1 fruit fly cellular context compared by ENCODE assay signal in genomic region chr2L:8694250-8694704, dm6.
TF ChIP-seq lines count a peak whose summit lies in the region.

No protein-coding gene starts in this region.

TF ChIP-seq in whole organism, embryonic, 481 proteins besides CTCF, POLR2A, EP300 and RAD21 (continued from another document and continues in another):
- TF ChIP-seq fd96Cb (tag; optimal IDR thresholded peaks at IDR 0.05; lab: Kevin White, UChicago) (no peak), bsh (GFP tag; optimal IDR thresholded peaks at IDR 0.05; lab: Kevin White, UChicago) (peak in 1 of 2 experiments; percentile 17), CG13894 (tag; optimal IDR thresholded peaks at IDR 0.05; lab: Kevin White, UChicago) (peak; percentile 91), stc (GFP tag; IDR thresholded peaks at IDR 0.05; lab: Robert Waterston, UW) (no peak), ase (GFP tag; IDR thresholded peaks at IDR 0.05; lab: Robert Waterston, UW) (no peak), cg (GFP tag; optimal IDR thresholded peaks at IDR 0.05; lab: Kevin White, UChicago) (peak; percentile 24), wdn (GFP tag; IDR thresholded peaks at IDR 0.05; lab: Robert Waterston, UW) (0 out of 2 replicates have a peak, but pooled peaks have one; percentile 23), gcm (GFP tag; optimal IDR thresholded peaks at IDR 0.05; lab: Kevin White, UChicago) (peak; percentile 19), CG13296 (GFP tag; optimal IDR thresholded peaks at IDR 0.05; lab: Kevin White, UChicago) (peak; percentile 58), CG14667 (GFP tag; IDR thresholded peaks at IDR 0.05; lab: Robert Waterston, UW) (no peak), CG17912 (GFP tag; optimal IDR thresholded peaks at IDR 0.05; lab: Kevin White, UChicago) (peak; percentile 13), ssp (GFP tag; IDR thresholded peaks at IDR 0.05; lab: Robert Waterston, UW) (no peak), CG15696 (tag; optimal IDR thresholded peaks at IDR 0.05; lab: Kevin White, UChicago) (no peak), Mrtf (GFP tag; IDR thresholded peaks at IDR 0.05; lab: Robert Waterston, UW) (no peak), ci (GFP tag; IDR thresholded peaks at IDR 0.05; lab: Robert Waterston, UW) (peak; percentile 66; the same call in 2 of the 3 replicates), sug (tag; optimal IDR thresholded peaks at IDR 0.05; lab: Kevin White, UChicago) (peak; percentile 97), CG10147 (GFP tag; optimal IDR thresholded peaks at IDR 0.05; lab: Kevin White, UChicago) (no peak), Adf1 (GFP tag; IDR thresholded peaks at IDR 0.05; lab: Robert Waterston, UW) (peak; percentile 81), CG3065 (GFP tag; optimal IDR thresholded peaks at IDR 0.05; lab: Kevin White, UChicago) (no peak), ap (GFP tag; IDR thresholded peaks at IDR 0.05; lab: Robert Waterston, UW) (no peak), lov (optimal IDR thresholded peaks at IDR 0.05; lab: Kevin White, UChicago) (no peak), lov (GFP tag; IDR thresholded peaks at IDR 0.05; lab: Robert Waterston, UW) (no peak), CG11695 (GFP tag; IDR thresholded peaks at IDR 0.05; lab: Robert Waterston, UW) (no peak), CG6689 (GFP tag; IDR thresholded peaks at IDR 0.05; lab: Robert Waterston, UW) (no peak), CG10431 (GFP tag; optimal IDR thresholded peaks at IDR 0.05; lab: Kevin White, UChicago) (no peak), CG7839 (tag; optimal IDR thresholded peaks at IDR 0.05; lab: Kevin White, UChicago) (peak; percentile 7), Stat92E (GFP tag; optimal IDR thresholded peaks at IDR 0.05; lab: Kevin White, UChicago) (peak in 1 of 3 experiments; percentile 6), unpg (GFP tag; optimal IDR thresholded peaks at IDR 0.05; lab: Kevin White, UChicago) (peak; percentile 29), CG18599 (GFP tag; optimal IDR thresholded peaks at IDR 0.05; lab: Kevin White, UChicago) (peak; percentile 45), BEAF-32 (GFP tag; optimal IDR thresholded peaks at IDR 0.05; lab: Kevin White, UChicago) (no peak), onecut (GFP tag; IDR thresholded peaks at IDR 0.05; lab: Robert Waterston, UW) (no peak), hbn (GFP tag; IDR thresholded peaks at IDR 0.05; lab: Robert Waterston, UW; ENCODE audit: partially characterized antibody) (no peak), esg (GFP tag; conservative IDR thresholded peaks at IDR 0.05; lab: Robert Waterston, UW) (no peak), CG2129 (GFP tag; IDR thresholded peaks at IDR 0.05; lab: Robert Waterston, UW; ENCODE audit: partially characterized antibody) (no peak), Ravus (GFP tag; IDR thresholded peaks at IDR 0.05; lab: Robert Waterston, UW) (no peak), ewg (GFP tag; optimal IDR thresholded peaks at IDR 0.05; lab: Kevin White, UChicago) (no peak), CG10959 (GFP tag; IDR thresholded peaks at IDR 0.05; lab: Robert Waterston, UW) (no peak), CG10565 (GFP tag; optimal IDR thresholded peaks at IDR 0.05; lab: Kevin White, UChicago) (no peak), CG14860 (GFP tag; IDR thresholded peaks at IDR 0.05; lab: Robert Waterston, UW; ENCODE audit: partially characterized antibody) (no peak), CG14050 (GFP tag; IDR thresholded peaks at IDR 0.05; lab: Robert Waterston, UW) (no peak), ERR (GFP tag; optimal IDR thresholded peaks at IDR 0.05; lab: Kevin White, UChicago) (no peak), CG10979 (tag; optimal IDR thresholded peaks at IDR 0.05; lab: Kevin White, UChicago) (no peak), CG12299 (tag; optimal IDR thresholded peaks at IDR 0.05; lab: Kevin White, UChicago) (no peak), trh (GFP tag; optimal IDR thresholded peaks at IDR 0.05; lab: Kevin White, UChicago) (no peak), tup (GFP tag; optimal IDR thresholded peaks at IDR 0.05; lab: Kevin White, UChicago) (no peak), vfl (GFP tag; optimal IDR thresholded peaks at IDR 0.05; lab: Kevin White, UChicago) (no peak), Elba2 (GFP tag; optimal IDR thresholded peaks at IDR 0.05; lab: Kevin White, UChicago) (no peak), Deaf1 (tag; optimal IDR thresholded peaks at IDR 0.05; lab: Kevin White, UChicago) (peak; percentile 80), sd (tag; optimal IDR thresholded peaks at IDR 0.05; lab: Kevin White, UChicago) (peak; percentile 29), CG8388 (GFP tag; optimal IDR thresholded peaks at IDR 0.05; lab: Kevin White, UChicago) (no peak), ken (GFP tag; IDR thresholded peaks at IDR 0.05; lab: Robert Waterston, UW) (no peak), CG1792 (GFP tag; optimal IDR thresholded peaks at IDR 0.05; lab: Kevin White, UChicago) (no peak), CG9817 (tag; optimal IDR thresholded peaks at IDR 0.05; lab: Kevin White, UChicago) (peak; percentile 22), CG31441 (GFP tag; IDR thresholded peaks at IDR 0.05; lab: Robert Waterston, UW) (no peak), CG13424 (tag; optimal IDR thresholded peaks at IDR 0.05; lab: Kevin White, UChicago) (peak; percentile 2), gro (GFP tag; optimal IDR thresholded peaks at IDR 0.05; lab: Kevin White, UChicago) (peak; percentile 70), Hand (GFP tag; optimal IDR thresholded peaks at IDR 0.05; lab: Kevin White, UChicago) (peak; percentile 16), CG17186 (GFP tag; optimal IDR thresholded peaks at IDR 0.05; lab: Kevin White, UChicago) (no peak), CG7372 (GFP tag; IDR thresholded peaks at IDR 0.05; lab: Robert Waterston, UW) (peak; percentile 63; the same call in 1 of the 2 replicates), CG34376 (GFP tag; optimal IDR thresholded peaks at IDR 0.05; lab: Kevin White, UChicago) (peak; percentile 95), yki (optimal IDR thresholded peaks at IDR 0.05; lab: Kevin White, UChicago) (no peak), Dp (GFP tag; optimal IDR thresholded peaks at IDR 0.05; lab: Kevin White, UChicago) (no peak), HHEX (GFP tag; optimal IDR thresholded peaks at IDR 0.05; lab: Kevin White, UChicago) (peak; percentile 7), CG14441 (GFP tag; IDR thresholded peaks at IDR 0.05; lab: Robert Waterston, UW) (0 out of 2 replicates have a peak, but pooled peaks have one; percentile 14), CG32772 (GFP tag; IDR thresholded peaks at IDR 0.05; lab: Robert Waterston, UW) (0 out of 2 replicates have a peak, but pooled peaks have one; percentile 13), CG3407 (GFP tag; optimal IDR thresholded peaks at IDR 0.05; lab: Kevin White, UChicago) (no peak), sob (GFP tag; IDR thresholded peaks at IDR 0.05; lab: Robert Waterston, UW) (peak; percentile 37; the same call in 1 of the 2 replicates), Oli (tag; optimal IDR thresholded peaks at IDR 0.05; lab: Kevin White, UChicago) (no peak), GATAe (GFP tag; conservative IDR thresholded peaks at IDR 0.05; lab: Robert Waterston, UW) (peak; percentile 43), sens-2 (GFP tag; IDR thresholded peaks at IDR 0.05; lab: Robert Waterston, UW) (no peak), repo (GFP tag; optimal IDR thresholded peaks at IDR 0.05; lab: Kevin White, UChicago) (no peak), p53 (GFP tag; optimal IDR thresholded peaks at IDR 0.05; lab: Kevin White, UChicago) (no peak), CG4707 (GFP tag; optimal IDR thresholded peaks at IDR 0.05; lab: Kevin White, UChicago) (peak; percentile 9), CG11723 (GFP tag; optimal IDR thresholded peaks at IDR 0.05; lab: Kevin White, UChicago) (no peak), tap (tag; optimal IDR thresholded peaks at IDR 0.05; lab: Kevin White, UChicago) (peak; percentile 48), gt (GFP tag; IDR thresholded peaks at IDR 0.05; lab: Robert Waterston, UW) (no peak), vvl (GFP tag; IDR thresholded peaks at IDR 0.05; lab: Robert Waterston, UW) (peak; percentile 19; the same call in 1 of the 2 replicates), gfzf (GFP tag; optimal IDR thresholded peaks at IDR 0.05; lab: Kevin White, UChicago) (no peak), CG4820 (GFP tag; optimal IDR thresholded peaks at IDR 0.05; lab: Kevin White, UChicago) (no peak), CG2889 (GFP tag; IDR thresholded peaks at IDR 0.05; lab: Robert Waterston, UW) (no peak), kni (GFP tag; optimal IDR thresholded peaks at IDR 0.05; lab: Kevin White, UChicago) (no peak), pita (GFP tag; optimal IDR thresholded peaks at IDR 0.05; lab: Kevin White, UChicago) (no peak), CG2116 (GFP tag; optimal IDR thresholded peaks at IDR 0.05; lab: Kevin White, UChicago) (no peak), dysf (GFP tag; IDR thresholded peaks at IDR 0.05; lab: Robert Waterston, UW) (no peak), Hr39 (optimal IDR thresholded peaks at IDR 0.05; lab: Kevin White, UChicago) (no peak), CoRest (tag; optimal IDR thresholded peaks at IDR 0.05; lab: Kevin White, UChicago) (no peak), Hr78 (GFP tag; optimal IDR thresholded peaks at IDR 0.05; lab: Kevin White, UChicago) (peak in 1 of 2 experiments; percentile 3), CG8478 (optimal IDR thresholded peaks at IDR 0.05; lab: Kevin White, UChicago) (no peak), Tbp (GFP tag; optimal IDR thresholded peaks at IDR 0.05; lab: Kevin White, UChicago) (no peak), NfI (GFP tag; optimal IDR thresholded peaks at IDR 0.05; lab: Kevin White, UChicago) (peak; percentile 11), az2 (GFP tag; optimal IDR thresholded peaks at IDR 0.05; lab: Kevin White, UChicago) (no peak), CG17385 (GFP tag; optimal IDR thresholded peaks at IDR 0.05; lab: Kevin White, UChicago) (peak; percentile 15), CG4730 (GFP tag; IDR thresholded peaks at IDR 0.05; lab: Robert Waterston, UW) (no peak), CG17612 (GFP tag; IDR thresholded peaks at IDR 0.05; lab: Robert Waterston, UW) (no peak), Sry-δ (GFP tag; optimal IDR thresholded peaks at IDR 0.05; lab: Kevin White, UChicago) (no peak), tin (GFP tag; optimal IDR thresholded peaks at IDR 0.05; lab: Kevin White, UChicago) (no peak), NC2α (GFP tag; optimal IDR thresholded peaks at IDR 0.05; lab: Kevin White, UChicago) (no peak), CG5953 (GFP tag; IDR thresholded peaks at IDR 0.05; lab: Robert Waterston, UW) (0 out of 2 replicates have a peak, but pooled peaks have one; percentile 11), CG8089 (GFP tag; optimal IDR thresholded peaks at IDR 0.05; lab: Kevin White, UChicago) (no peak), zfh1 (GFP tag; IDR thresholded peaks at IDR 0.05; lab: Robert Waterston, UW) (0 out of 3 replicates have a peak, but pooled peaks have one; percentile 45), CG2202 (tag; optimal IDR thresholded peaks at IDR 0.05; lab: Kevin White, UChicago) (no peak), dmrt99B (tag; optimal IDR thresholded peaks at IDR 0.05; lab: Kevin White, UChicago) (peak; percentile 22), Bgb (GFP tag; IDR thresholded peaks at IDR 0.05; lab: Robert Waterston, UW; ENCODE audit: partially characterized antibody) (no peak), emc (GFP tag; optimal IDR thresholded peaks at IDR 0.05; lab: Kevin White, UChicago) (no peak), MTF-1 (GFP tag; optimal IDR thresholded peaks at IDR 0.05; lab: Kevin White, UChicago; ENCODE audit: borderline replicate concordance) (peak; percentile 12), kay (GFP tag; optimal IDR thresholded peaks at IDR 0.05; lab: Kevin White, UChicago) (peak; percentile 24), Taf1 (GFP tag; IDR thresholded peaks at IDR 0.05; lab: Robert Waterston, UW) (no peak), jigr1 (GFP tag; IDR thresholded peaks at IDR 0.05; lab: Robert Waterston, UW) (no peak), Mad (GFP tag; optimal IDR thresholded peaks at IDR 0.05; lab: Kevin White, UChicago) (no peak), ftz-f1 (GFP tag; optimal IDR thresholded peaks at IDR 0.05; lab: Kevin White, UChicago) (peak; percentile 20), Atf3 (GFP tag; optimal IDR thresholded peaks at IDR 0.05; lab: Kevin White, UChicago) (no peak), caup (GFP tag; optimal IDR thresholded peaks at IDR 0.05; lab: Kevin White, UChicago; ENCODE audit: severe bottlenecking) (peak; percentile 59), CG6854 (GFP tag; optimal IDR thresholded peaks at IDR 0.05; lab: Kevin White, UChicago) (no peak), Dll (GFP tag; IDR thresholded peaks at IDR 0.05; lab: Robert Waterston, UW; ENCODE audit: partially characterized antibody) (no peak), HLH4C (GFP tag; IDR thresholded peaks at IDR 0.05; lab: Robert Waterston, UW; ENCODE audit: partially characterized antibody) (no peak), CG13287 (GFP tag; IDR thresholded peaks at IDR 0.05; lab: Robert Waterston, UW; ENCODE audit: partially characterized antibody) (no peak), CG2199 (GFP tag; IDR thresholded peaks at IDR 0.05; lab: Robert Waterston, UW) (peak; percentile 92; the same call in 2 of the 3 replicates), zen2 (GFP tag; IDR thresholded peaks at IDR 0.05; lab: Robert Waterston, UW; ENCODE audit: partially characterized antibody) (peak; percentile 21; the same call in 1 of the 3 replicates), PHDP (tag; optimal IDR thresholded peaks at IDR 0.05; lab: Kevin White, UChicago) (peak; percentile 18), dm (GFP tag; optimal IDR thresholded peaks at IDR 0.05; lab: Kevin White, UChicago) (no peak), Nf-YB (GFP tag; optimal IDR thresholded peaks at IDR 0.05; lab: Kevin White, UChicago) (no peak), nerfin-1 (tag; optimal IDR thresholded peaks at IDR 0.05; lab: Kevin White, UChicago) (no peak), CG31365 (tag; optimal IDR thresholded peaks at IDR 0.05; lab: Kevin White, UChicago) (peak; percentile 5), gem (tag; optimal IDR thresholded peaks at IDR 0.05; lab: Kevin White, UChicago) (no peak), peb (GFP tag; IDR thresholded peaks at IDR 0.05; lab: Robert Waterston, UW) (no peak), C15 (GFP tag; IDR thresholded peaks at IDR 0.05; lab: Robert Waterston, UW) (no peak), twi (tag; optimal IDR thresholded peaks at IDR 0.05; lab: Kevin White, UChicago) (peak; percentile 3), Vsx1 (GFP tag; optimal IDR thresholded peaks at IDR 0.05; lab: Kevin White, UChicago) (peak; percentile 27), Fer2 (tag; optimal IDR thresholded peaks at IDR 0.05; lab: Kevin White, UChicago) (no peak), Kr (GFP tag; optimal IDR thresholded peaks at IDR 0.05; lab: Kevin White, UChicago) (no peak), Ets65A (GFP tag; lab: Kevin White, UChicago) (no peak), mirr (GFP tag; optimal IDR thresholded peaks at IDR 0.05; lab: Kevin White, UChicago) (peak; percentile 89), CG7963 (GFP tag; IDR thresholded peaks at IDR 0.05; lab: Robert Waterston, UW; ENCODE audit: partially characterized antibody) (no peak), hb (GFP tag; IDR thresholded peaks at IDR 0.05; lab: Robert Waterston, UW; ENCODE audit: partially characterized antibody) (no peak)
